Fruit fly (Drosophila melanogaster) whole organism, embryonic: Measurements from ENCODE around the gene CG5886.

Experiments
- Blimp-1 ChIP-seq: fragments of 200-800 bp; sonication (Bioruptor generic); optimal IDR thresholded peaks from 3 replicates; lab custom pipeline; 2018; ENCODE audit warnings: missing biosample characterization, missing genetic modification characterization, mild to moderate bottlenecking, moderate library complexity, missing genetic modification reagents
- CG12744 ChIP-seq: fragments of 200-800 bp; sonication (Bioruptor generic); optimal IDR thresholded peaks from 2 replicates; lab custom pipeline; 2016; ENCODE audit warnings: missing biosample characterization, missing genetic modification characterization
- CG13424 ChIP-seq: fragments of 200-800 bp; sonication (Bioruptor generic); optimal IDR thresholded peaks from 2 replicates; lab custom pipeline; 2019; ENCODE audit warnings: missing biosample characterization, mild to moderate bottlenecking, missing genetic modification characterization, moderate library complexity
- CG13624 ChIP-seq: fragments of 200-800 bp; sonication (Bioruptor generic); optimal IDR thresholded peaks from 2 replicates; lab custom pipeline; 2016; ENCODE audit warnings: missing biosample characterization, missing genetic modification characterization
- CG15514 ChIP-seq: fragments of 200-800 bp; sonication (Bioruptor generic); optimal IDR thresholded peaks from 3 replicates; lab custom pipeline; 2017; ENCODE audit warnings: missing biosample characterization, missing genetic modification characterization, mild to moderate bottlenecking, moderate library complexity, missing genetic modification reagents
- CG1603 ChIP-seq: fragments of 200-800 bp; sonication (Bioruptor generic); optimal IDR thresholded peaks from 2 replicates; lab custom pipeline; 2019; ENCODE audit warnings: missing biosample characterization, mild to moderate bottlenecking, missing genetic modification characterization, moderate library complexity
- CG16813 ChIP-seq: fragments of 200-800 bp; sonication (Bioruptor generic); IDR thresholded peaks from 3 replicates; pipeline ENCODE4 v1.3.6; 2022; ENCODE audit warnings: missing biosample characterization, missing genetic modification characterization; ENCODE audit not compliant: partially characterized antibody
- CG3281 ChIP-seq: fragments of 200-800 bp; sonication (Bioruptor generic); optimal IDR thresholded peaks from 3 replicates; lab custom pipeline; 2017; ENCODE audit warnings: missing biosample characterization, mild to moderate bottlenecking, missing genetic modification characterization
- CG34224 ChIP-seq: fragments of 200-800 bp; sonication (Bioruptor generic); IDR thresholded peaks from 3 replicates; pipeline ENCODE4 v1.3.6; 2022; ENCODE audit warnings: missing biosample characterization, missing genetic modification characterization; ENCODE audit not compliant: partially characterized antibody
- CG4707 ChIP-seq: fragments of 200-800 bp; sonication (Bioruptor generic); optimal IDR thresholded peaks from 2 replicates; lab custom pipeline; 2018; ENCODE audit warnings: missing biosample characterization, mild to moderate bottlenecking, missing genetic modification characterization, moderate library complexity
- CG4820 ChIP-seq: fragments of 200-800 bp; sonication (Bioruptor generic); optimal IDR thresholded peaks from 3 replicates; lab custom pipeline; 2016; ENCODE audit warnings: missing biosample characterization, missing genetic modification characterization
- CG6254 ChIP-seq: fragments of 200-800 bp; sonication (Bioruptor generic); optimal IDR thresholded peaks from 3 replicates; lab custom pipeline; 2017; ENCODE audit warnings: mild to moderate bottlenecking, missing biosample characterization, missing genetic modification reagents, missing genetic modification characterization
- CG7963 ChIP-seq: fragments of 200-800 bp; sonication (Bioruptor generic); IDR thresholded peaks from 3 replicates; pipeline ENCODE4 v1.3.6; 2022; ENCODE audit warnings: missing biosample characterization, missing genetic modification characterization; ENCODE audit not compliant: partially characterized antibody
- CG7987 ChIP-seq: fragments of 200-800 bp; sonication (Bioruptor generic); optimal IDR thresholded peaks from 2 replicates; lab custom pipeline; 2018; ENCODE audit warnings: missing biosample characterization, mild to moderate bottlenecking, missing genetic modification characterization, moderate library complexity
- CG9817 ChIP-seq: fragments of 200-800 bp; sonication (Bioruptor generic); optimal IDR thresholded peaks from 2 replicates; lab custom pipeline; 2018; ENCODE audit warnings: missing biosample characterization, mild to moderate bottlenecking, missing genetic modification characterization, moderate library complexity
- CG9876 ChIP-seq: fragments of 200-800 bp; sonication (Bioruptor generic); optimal IDR thresholded peaks from 2 replicates; lab custom pipeline; 2016; ENCODE audit warnings: missing biosample characterization, missing genetic modification characterization
- CHES-1-like ChIP-seq: fragments of 200-800 bp; sonication (Bioruptor generic); optimal IDR thresholded peaks from 2 replicates; lab custom pipeline; 2016; ENCODE audit warnings: missing biosample characterization, missing genetic modification characterization
- D19B ChIP-seq: fragments of 200-800 bp; sonication (Bioruptor generic); optimal IDR thresholded peaks from 2 replicates; lab custom pipeline; 2017; ENCODE audit warnings: missing biosample characterization, mild to moderate bottlenecking, missing genetic modification characterization
- Dek ChIP-seq: fragments of 200-800 bp; sonication (Bioruptor generic); optimal IDR thresholded peaks from 3 replicates; lab custom pipeline; 2019; ENCODE audit warnings: missing biosample characterization, mild to moderate bottlenecking, missing genetic modification characterization, moderate library complexity
- Dref ChIP-seq: fragments of 200-800 bp; sonication (Bioruptor generic); IDR thresholded peaks from 2 replicates; pipeline ENCODE4 v1.3.6; 2022; ENCODE audit warnings: missing biosample characterization, missing genetic modification characterization
- Ets65A ChIP-seq: fragments of 200-800 bp; sonication (Bioruptor generic); peaks from one replicate; lab custom pipeline; 2016; ENCODE audit warnings: missing biosample characterization, missing genetic modification characterization
- Fer2 ChIP-seq: fragments of 200-800 bp; sonication (Bioruptor generic); optimal IDR thresholded peaks from 2 replicates; lab custom pipeline; 2018; ENCODE audit warnings: missing biosample characterization, mild to moderate bottlenecking, missing genetic modification characterization, moderate library complexity
- GATAe ChIP-seq: fragments of 200-800 bp; sonication (Bioruptor generic); conservative IDR thresholded peaks from 2 replicates; pipeline ENCODE4 v1.3.6; 2022; ENCODE audit warnings: missing biosample characterization, missing genetic modification characterization
- Gug ChIP-seq: fragments of 200-800 bp; sonication (Bioruptor generic); IDR thresholded peaks from 4 replicates; pipeline ENCODE4 v1.3.6; 2022; ENCODE audit warnings: missing biosample characterization, missing genetic modification characterization
- H15 ChIP-seq: fragments of 200-800 bp; sonication (Bioruptor generic); IDR thresholded peaks from 3 replicates; pipeline ENCODE4 v1.3.6; 2022; ENCODE audit warnings: missing biosample characterization, missing genetic modification characterization
- Hey ChIP-seq: fragments of 200-800 bp; sonication (Bioruptor generic); optimal IDR thresholded peaks from 3 replicates; lab custom pipeline; 2018; ENCODE audit warnings: missing biosample characterization, mild to moderate bottlenecking, missing genetic modification characterization
- Max ChIP-seq: fragments of 200-800 bp; sonication (Bioruptor generic); optimal IDR thresholded peaks from 2 replicates; lab custom pipeline; 2016; ENCODE audit warnings: missing biosample characterization, mild to moderate bottlenecking, missing genetic modification characterization
- Meics ChIP-seq: fragments of 200-800 bp; sonication (Bioruptor generic); optimal IDR thresholded peaks from 2 replicates; lab custom pipeline; 2017; ENCODE audit warnings: missing biosample characterization, mild to moderate bottlenecking, missing genetic modification characterization
- Oaz ChIP-seq: fragments of 200-800 bp; sonication (Bioruptor generic); IDR thresholded peaks from 2 replicates; pipeline ENCODE4 v1.3.6; 2022; ENCODE audit warnings: missing biosample characterization, missing genetic modification characterization
- Poxn ChIP-seq: fragments of 200-800 bp; sonication (Bioruptor generic); IDR thresholded peaks from 2 replicates; pipeline ENCODE4 v1.3.6; 2022; ENCODE audit warnings: missing biosample characterization, missing genetic modification characterization
- Side ChIP-seq: fragments of 200-800 bp; sonication (Bioruptor generic); optimal IDR thresholded peaks from 2 replicates; lab custom pipeline; 2016; ENCODE audit warnings: missing biosample characterization, missing genetic modification characterization
- Ssrp ChIP-seq: fragments of 200-800 bp; sonication (Bioruptor generic); optimal IDR thresholded peaks from 2 replicates; lab custom pipeline; 2018; ENCODE audit warnings: missing biosample characterization, mild to moderate bottlenecking, missing genetic modification characterization, moderate library complexity
- Taf1 ChIP-seq: fragments of 200-800 bp; sonication (Bioruptor generic); IDR thresholded peaks from 2 replicates; pipeline ENCODE4 v1.3.6; 2022; ENCODE audit warnings: missing biosample characterization, missing genetic modification characterization
- Vsx1 ChIP-seq: fragments of 200-800 bp; sonication (Bioruptor generic); optimal IDR thresholded peaks from 2 replicates; lab custom pipeline; 2017; ENCODE audit warnings: missing biosample characterization, mild to moderate bottlenecking, missing genetic modification characterization, missing genetic modification reagents
- ac ChIP-seq: fragments of 200-800 bp; sonication (Bioruptor generic); optimal IDR thresholded peaks from 3 replicates; lab custom pipeline; 2017; ENCODE audit warnings: missing biosample characterization, mild to moderate bottlenecking, missing genetic modification characterization
- az2 ChIP-seq: fragments of 200-800 bp; sonication (Bioruptor generic); optimal IDR thresholded peaks from 3 replicates; lab custom pipeline; 2016; ENCODE audit warnings: missing biosample characterization, missing genetic modification characterization
- bab2 ChIP-seq: fragments of 200-800 bp; sonication (Bioruptor generic); optimal IDR thresholded peaks from 2 replicates; lab custom pipeline; 2016; ENCODE audit warnings: missing biosample characterization, missing genetic modification characterization
- btn ChIP-seq: fragments of 200-800 bp; sonication (Bioruptor generic); optimal IDR thresholded peaks from 2 replicates; lab custom pipeline; 2016; ENCODE audit warnings: missing biosample characterization, missing genetic modification characterization
- chinmo ChIP-seq: fragments of 200-800 bp; sonication (Bioruptor generic); IDR thresholded peaks from 4 replicates; pipeline ENCODE4 v1.3.6; 2022; ENCODE audit warnings: missing biosample characterization, missing genetic modification characterization; ENCODE audit not compliant: partially characterized antibody
- corto ChIP-seq: fragments of 200-800 bp; sonication (Bioruptor generic); optimal IDR thresholded peaks from 2 replicates; lab custom pipeline; 2016; ENCODE audit warnings: missing biosample characterization, mild to moderate bottlenecking, missing genetic modification characterization, moderate library complexity
- en ChIP-seq: fragments of 200-800 bp; sonication (Bioruptor generic); optimal IDR thresholded peaks from 2 replicates; lab custom pipeline; 2016; ENCODE audit warnings: missing biosample characterization, missing genetic modification characterization
- gcm2 ChIP-seq: fragments of 200-800 bp; sonication (Bioruptor generic); optimal IDR thresholded peaks from 2 replicates; lab custom pipeline; 2016; ENCODE audit warnings: missing biosample characterization, missing genetic modification characterization
- her ChIP-seq: fragments of 200-800 bp; sonication (Bioruptor generic); optimal IDR thresholded peaks from 2 replicates; lab custom pipeline; 2016; ENCODE audit warnings: missing biosample characterization, missing genetic modification characterization
- lbe ChIP-seq: fragments of 200-800 bp; sonication (Bioruptor generic); optimal IDR thresholded peaks from 2 replicates; lab custom pipeline; 2016; ENCODE audit warnings: missing biosample characterization, mild to moderate bottlenecking, missing genetic modification characterization
- odd ChIP-seq: fragments of 200-800 bp; sonication (Bioruptor generic); optimal IDR thresholded peaks from 2 replicates; lab custom pipeline; 2017; ENCODE audit warnings: missing biosample characterization, mild to moderate bottlenecking, missing genetic modification characterization
- peb ChIP-seq: fragments of 200-800 bp; sonication (Bioruptor generic); IDR thresholded peaks from 2 replicates; pipeline ENCODE4 v1.3.6; 2022; ENCODE audit warnings: missing biosample characterization, missing genetic modification characterization
- sug ChIP-seq: fragments of 200-800 bp; optimal IDR thresholded peaks from 2 replicates; lab custom pipeline; 2019; ENCODE audit warnings: missing biosample characterization, mild to moderate bottlenecking, missing genetic modification characterization, moderate library complexity
- tgo ChIP-seq: fragments of 200-800 bp; sonication (Bioruptor generic); IDR thresholded peaks from 3 replicates; pipeline ENCODE4 v1.3.6; 2022; ENCODE audit warnings: missing biosample characterization, missing genetic modification characterization
- toy ChIP-seq: fragments of 200-800 bp; sonication (Bioruptor generic); IDR thresholded peaks from 2 replicates; pipeline ENCODE4 v1.3.6; 2022; ENCODE audit warnings: missing biosample characterization, missing genetic modification characterization
- unc-4 ChIP-seq: fragments of 200-800 bp; sonication (Bioruptor generic); IDR thresholded peaks from 2 replicates; pipeline ENCODE4 v1.3.6; 2022; ENCODE audit warnings: missing biosample characterization, missing genetic modification characterization; ENCODE audit not compliant: partially characterized antibody

The CG5886 gene

dm6 chr3R:25888307-25889075 is 37.1 kb downstream of the CG5886 start, which contains the start of gene Lnk (continued):
- TF ChIP-seq H15 (no peak), CG9817 (tag; lab: Kevin White, UChicago) (no peak), Ssrp (tag; lab: Kevin White, UChicago) (no peak), Fer2 (tag; lab: Kevin White, UChicago) (no peak), CG7963 (GFP tag; lab: Robert Waterston, UW) (peak; percentile 87), CG12744 (GFP tag; lab: Kevin White, UChicago) (no peak), CG3281 (GFP tag; lab: Kevin White, UChicago) (no peak), Blimp-1 (no peak), CG4707 (GFP tag; lab: Kevin White, UChicago) (no peak), D19B (GFP tag; lab: Kevin White, UChicago) (no peak), ac (GFP tag; lab: Kevin White, UChicago) (no peak), Vsx1 (GFP tag; lab: Kevin White, UChicago) (no peak), CG13624 (GFP tag; lab: Kevin White, UChicago) (peak; percentile 77), gcm2 (GFP tag; lab: Kevin White, UChicago) (no peak), Hey (tag; lab: Kevin White, UChicago) (no peak), en (GFP tag; lab: Kevin White, UChicago) (no peak), tgo (no peak), CG7987 (GFP tag; lab: Kevin White, UChicago) (no peak), CG1603 (tag; lab: Kevin White, UChicago) (peak; percentile 83), Ets65A (GFP tag; lab: Kevin White, UChicago) (no peak), Poxn (no peak), az2 (no peak), corto (GFP tag; lab: Kevin White, UChicago) (no peak), CG4820 (GFP tag; lab: Kevin White, UChicago) (no peak), Dek (peak; percentile 11), Taf1 (GFP tag; lab: Robert Waterston, UW) (no peak), CG9876 (no peak), CG6254 (GFP tag; lab: Kevin White, UChicago) (no peak), CG13424 (tag; lab: Kevin White, UChicago) (no peak), CHES-1-like (GFP tag; lab: Kevin White, UChicago) (peak; percentile 15), CG15514 (GFP tag; lab: Kevin White, UChicago) (peak; percentile 76), chinmo (GFP tag; lab: Robert Waterston, UW) (peak; percentile 90), CG34224 (GFP tag; lab: Robert Waterston, UW) (peak; percentile 82), lbe (GFP tag; lab: Kevin White, UChicago) (no peak), Max (GFP tag; lab: Kevin White, UChicago) (peak; percentile 32), Gug (no peak), btn (GFP tag; lab: Kevin White, UChicago) (no peak), Meics (GFP tag; lab: Kevin White, UChicago) (no peak), sug (tag; lab: Kevin White, UChicago) (peak; percentile 20), Dref (GFP tag; lab: Robert Waterston, UW) (peak; percentile 98), Oaz (GFP tag; lab: Robert Waterston, UW) (no peak), unc-4 (GFP tag; lab: Robert Waterston, UW) (peak; percentile 91), her (no peak), bab2 (GFP tag; lab: Kevin White, UChicago) (no peak), odd (GFP tag; lab: Kevin White, UChicago) (peak; percentile 39), toy (GFP tag; lab: Robert Waterston, UW) (no peak), Side (GFP tag; lab: Kevin White, UChicago) (no peak), GATAe (no peak), CG16813 (peak; percentile 89), peb (GFP tag; lab: Robert Waterston, UW) (no peak)
